Worm (Caenorhabditis elegans) whole organism, mixed stage, embryonic: ENCODE data around the gene fbxb-17.

ENCODE experiments used
- M03D4.4 ChIP-seq: sonication (generic microtip); optimal IDR thresholded peaks from 2 replicates; lab custom pipeline; 2017; ENCODE audit warnings: mild to moderate bottlenecking, missing genetic modification characterization, missing compliant biosample characterization
- elt-3 ChIP-seq: fragments of 150-350 bp; optimal IDR thresholded peaks from 2 replicates; lab custom pipeline; 2014; ENCODE audit warnings: missing biosample characterization, missing genetic modification characterization
- lin-13 ChIP-seq: fragments of 150-350 bp; optimal IDR thresholded peaks from 2 replicates; lab custom pipeline; 2014; ENCODE audit warnings: missing biosample characterization, missing genetic modification characterization
- mls-2 ChIP-seq: sonication (generic microtip); optimal IDR thresholded peaks from 2 replicates; lab custom pipeline; 2016; ENCODE audit warnings: mild to moderate bottlenecking, missing genetic modification characterization, moderate library complexity, missing compliant biosample characterization
- nhr-12 ChIP-seq: fragments of 150-350 bp; optimal IDR thresholded peaks from 2 replicates; lab custom pipeline; 2014; ENCODE audit warnings: missing biosample characterization, missing genetic modification characterization
- nhr-2 ChIP-seq: fragments of 150-350 bp; optimal IDR thresholded peaks from 2 replicates; lab custom pipeline; 2014; ENCODE audit warnings: missing biosample characterization, missing genetic modification characterization
- nhr-28 ChIP-seq: fragments of 150-350 bp; optimal IDR thresholded peaks from 2 replicates; lab custom pipeline; 2014; ENCODE audit warnings: missing biosample characterization, missing genetic modification characterization
- pha-4 ChIP-seq: fragments of 150-350 bp; optimal IDR thresholded peaks from 2 replicates; lab custom pipeline; 2018; ENCODE audit warnings: missing biosample characterization, missing genetic modification reagents, missing genetic modification characterization
- unc-39 ChIP-seq: fragments of 150-350 bp; optimal IDR thresholded peaks from 2 replicates; lab custom pipeline; 2014; ENCODE audit warnings: missing biosample characterization, missing genetic modification characterization
- unc-62 ChIP-seq: fragments of 150-350 bp; optimal IDR thresholded peaks from 2 replicates; lab custom pipeline; 2014; ENCODE audit warnings: missing biosample characterization, missing genetic modification reagents, missing genetic modification characterization

- no peak for TF ChIP-seq pha-4 (tag; lab: Kevin White, UChicago)
- TF ChIP-seq lin-13 (tag; lab: Kevin White, UChicago), result no peak
- no peak for TF ChIP-seq unc-62 (GFP tag; lab: Kevin White, UChicago)
- TF ChIP-seq nhr-12 (tag; lab: Kevin White, UChicago), result no peak
- TF ChIP-seq nhr-28 (tag; lab: Kevin White, UChicago), result no peak
- TF ChIP-seq elt-3 (tag; lab: Kevin White, UChicago), result no peak
- TF ChIP-seq unc-39 (tag; lab: Kevin White, UChicago), result no peak
- TF ChIP-seq nhr-2 (tag; lab: Kevin White, UChicago), result no peak
- no peak for TF ChIP-seq M03D4.4 (tag; lab: Kevin White, UChicago)
- no peak for TF ChIP-seq mls-2 (tag; lab: Kevin White, UChicago)
Measured at ce11 chrII:1670985-1671384, 5.2 kb upstream of the fbxb-17 start.
